Fruit fly (Drosophila melanogaster): ENCODE measurements around the gene Sp212.

Gene Sp212

DNA sequence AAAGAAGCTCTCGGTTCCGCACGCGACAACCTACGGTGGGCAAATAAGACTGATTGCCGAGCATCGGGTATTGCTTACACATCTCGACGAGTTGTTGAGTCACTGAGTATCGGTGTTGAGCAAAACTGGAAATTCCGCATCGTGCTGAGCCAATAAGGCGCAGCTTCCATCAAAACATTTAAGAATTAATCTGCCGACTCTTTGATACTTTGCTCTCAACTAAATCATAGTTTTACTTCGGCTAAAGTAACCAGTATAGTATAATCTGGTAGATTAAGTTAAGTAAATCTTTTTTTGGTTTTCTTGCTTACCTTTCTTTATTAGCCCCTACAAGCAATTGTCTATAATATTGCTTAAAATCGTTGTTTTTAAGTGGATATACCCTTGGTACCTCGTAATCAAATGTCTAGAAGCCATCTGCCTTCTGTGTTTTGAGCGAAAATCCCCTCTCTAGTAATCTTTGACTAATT lies at the start of gene Sp212:
Sp212 (minus strand) TSS at position 51 of the 470 bp plus-strand sequence.
- no peak for TF ChIP-seq pan (optimal IDR thresholded peaks at IDR 0.05)
- no peak for TF ChIP-seq Dll (optimal IDR thresholded peaks at IDR 0.05)
- no peak for TF ChIP-seq psq (optimal IDR thresholded peaks at IDR 0.05)
- no peak for TF ChIP-seq EcR (GFP tag; optimal IDR thresholded peaks at IDR 0.05)
- TF ChIP-seq CG8478 (optimal IDR thresholded peaks at IDR 0.05) = no peak
- TF ChIP-seq usp (GFP tag; optimal IDR thresholded peaks at IDR 0.05) = no peak

dm6 chr3R:14262087-14262486 lies 38.1 kb upstream of the Sp212 start, which contains the start of the genes CG14839 and CG14841:
Gene CG14839, plus strand, starts transcription at chr3R:14262387.
Gene CG14841, minus strand, starts transcription at chr3R:14262418.
- TF ChIP-seq psq (optimal IDR thresholded peaks at IDR 0.05) = no peak
- TF ChIP-seq usp (GFP tag; optimal IDR thresholded peaks at IDR 0.05) = no peak
- no peak for TF ChIP-seq Dll (optimal IDR thresholded peaks at IDR 0.05)
- no peak for TF ChIP-seq pan (optimal IDR thresholded peaks at IDR 0.05)
- TF ChIP-seq CG8478 (optimal IDR thresholded peaks at IDR 0.05) = no peak
- TF ChIP-seq EcR (GFP tag; optimal IDR thresholded peaks at IDR 0.05) = no peak

DNA sequence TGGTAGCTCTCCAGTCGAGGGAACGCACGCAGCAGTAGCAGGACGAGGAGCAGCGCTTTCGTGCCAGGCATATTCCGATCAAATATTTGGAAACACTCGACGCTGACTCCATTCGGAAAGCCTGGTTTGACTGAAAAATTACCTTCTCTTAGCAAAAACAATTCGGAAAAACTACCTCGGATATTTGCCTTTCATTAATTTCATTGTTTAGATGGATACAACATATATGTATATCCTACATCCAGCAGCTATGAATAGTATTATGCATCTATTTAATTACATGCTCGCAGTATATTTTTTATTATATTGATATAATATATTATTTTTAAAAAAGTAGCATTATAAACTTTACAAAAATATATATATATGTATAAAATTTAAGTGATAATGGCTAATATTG lies 37.2 kb upstream of the Sp212 start, which contains the start of gene CG14840:
CG14840 (minus strand) TSS at position 101 of the 400 bp plus-strand sequence.
- no peak for TF ChIP-seq pan (optimal IDR thresholded peaks at IDR 0.05)
- no peak for TF ChIP-seq Dll (optimal IDR thresholded peaks at IDR 0.05)
- TF ChIP-seq EcR (GFP tag; optimal IDR thresholded peaks at IDR 0.05) = no peak
- TF ChIP-seq usp (GFP tag; optimal IDR thresholded peaks at IDR 0.05) = no peak
- no peak for TF ChIP-seq CG8478 (optimal IDR thresholded peaks at IDR 0.05)
- no peak for TF ChIP-seq psq (optimal IDR thresholded peaks at IDR 0.05)

dm6 chr3R:14259821-14260220 lies 35.9 kb upstream of the Sp212 start, which contains the start of gene MetRS-m:
Gene MetRS-m, minus strand, starts transcription at chr3R:14259991.
- TF ChIP-seq pan (optimal IDR thresholded peaks at IDR 0.05) (no peak), usp (GFP tag; optimal IDR thresholded peaks at IDR 0.05) (no peak)

DNA sequence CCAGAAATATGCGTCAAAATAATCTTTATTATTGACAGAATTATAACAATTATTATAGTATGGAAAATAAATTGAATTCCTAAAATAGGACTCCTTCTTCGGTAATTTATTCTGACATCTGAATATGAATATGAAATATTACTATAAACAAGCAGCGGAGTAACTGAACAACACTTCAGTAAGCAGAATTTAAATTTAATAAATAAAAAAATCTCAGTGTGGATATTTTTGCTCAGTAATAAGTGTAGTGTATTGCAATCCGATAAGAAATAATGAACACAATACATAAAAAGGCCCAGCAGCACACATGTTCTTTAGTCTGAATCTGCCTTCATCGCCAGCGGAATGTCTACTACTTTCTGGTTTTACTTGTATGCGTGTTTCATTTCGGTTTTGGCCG lies 31.9 kb upstream of the Sp212 start, which contains the start of gene CG43179:
CG43179 (plus strand) TSS at position 301 of the 400 bp plus-strand sequence.
- TF ChIP-seq CG8478 (optimal IDR thresholded peaks at IDR 0.05) = no peak
- TF ChIP-seq usp (GFP tag; optimal IDR thresholded peaks at IDR 0.05) = no peak
- TF ChIP-seq EcR (GFP tag; optimal IDR thresholded peaks at IDR 0.05) = no peak
- TF ChIP-seq Dll (optimal IDR thresholded peaks at IDR 0.05) = no peak
- TF ChIP-seq pan (optimal IDR thresholded peaks at IDR 0.05) = no peak
- no peak for TF ChIP-seq psq (optimal IDR thresholded peaks at IDR 0.05)

dm6 chr3R:14245371-14245770 lies 21.4 kb upstream of the Sp212 start, which contains the start of gene CG9616:
Gene CG9616, minus strand, starts transcription at chr3R:14245471.
- TF ChIP-seq CG8478 (optimal IDR thresholded peaks at IDR 0.05) (no peak), EcR (GFP tag; optimal IDR thresholded peaks at IDR 0.05) (no peak), pan (optimal IDR thresholded peaks at IDR 0.05) (no peak), usp (GFP tag; optimal IDR thresholded peaks at IDR 0.05) (no peak), Dll (optimal IDR thresholded peaks at IDR 0.05) (no peak), psq (optimal IDR thresholded peaks at IDR 0.05) (no peak)

dm6 chr3R:14244577-14244976 lies 20.6 kb upstream of the Sp212 start, which contains the start of gene CG43291:
Gene CG43291, minus strand, starts transcription at chr3R:14244677.
- TF ChIP-seq Dll (optimal IDR thresholded peaks at IDR 0.05) = no peak
- no peak for TF ChIP-seq CG8478 (optimal IDR thresholded peaks at IDR 0.05)
- no peak for TF ChIP-seq usp (GFP tag; optimal IDR thresholded peaks at IDR 0.05)
- TF ChIP-seq EcR (GFP tag; optimal IDR thresholded peaks at IDR 0.05) = no peak
- TF ChIP-seq pan (optimal IDR thresholded peaks at IDR 0.05) = no peak
- TF ChIP-seq psq (optimal IDR thresholded peaks at IDR 0.05) = no peak

dm6 chr3R:14229045-14229444 lies 5.1 kb upstream of the Sp212 start, which contains the start of gene CG9624:
Gene CG9624, minus strand, starts transcription at chr3R:14229145.
- TF ChIP-seq psq (optimal IDR thresholded peaks at IDR 0.05) (no peak), EcR (GFP tag; optimal IDR thresholded peaks at IDR 0.05) (no peak), CG8478 (optimal IDR thresholded peaks at IDR 0.05) (no peak), usp (GFP tag; optimal IDR thresholded peaks at IDR 0.05) (no peak), Dll (optimal IDR thresholded peaks at IDR 0.05) (no peak), pan (optimal IDR thresholded peaks at IDR 0.05) (no peak)

- TF ChIP-seq pan (optimal IDR thresholded peaks at IDR 0.05) = no peak
- no peak for TF ChIP-seq usp (GFP tag; optimal IDR thresholded peaks at IDR 0.05)
- TF ChIP-seq psq (optimal IDR thresholded peaks at IDR 0.05) = no peak
- TF ChIP-seq CG8478 (optimal IDR thresholded peaks at IDR 0.05) = no peak
- TF ChIP-seq EcR (GFP tag; optimal IDR thresholded peaks at IDR 0.05) = no peak
- no peak for TF ChIP-seq Dll (optimal IDR thresholded peaks at IDR 0.05)
Measured at dm6 chr3R:14226662-14227061, 2.7 kb upstream of the Sp212 start, which contains the start of gene CG9631. Gene CG9631, minus strand, starts transcription at chr3R:14226762.

DNA sequence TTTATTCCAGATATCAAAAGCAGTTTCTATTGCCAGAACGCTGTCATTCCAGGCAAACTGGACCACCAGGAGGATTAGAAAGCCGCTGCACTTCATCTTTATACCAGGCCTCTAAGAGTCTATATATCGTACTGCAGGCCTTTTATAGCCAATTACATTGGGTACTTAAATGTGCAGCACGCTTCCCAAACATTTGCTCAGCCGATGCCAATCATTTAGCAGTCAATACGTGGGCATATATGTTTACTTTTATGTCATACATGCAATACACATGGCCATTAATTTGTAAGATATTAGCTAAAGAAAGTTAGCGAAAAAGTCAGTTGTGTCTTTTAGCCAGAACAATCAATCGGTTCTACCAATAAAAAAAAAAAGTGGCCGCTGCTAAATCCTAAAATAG lies 2.5 kb downstream of the Sp212 start, which contains the start of gene CG33109:
CG33109 (minus strand) TSS at position 101 of the 400 bp plus-strand sequence.
- TF ChIP-seq usp (GFP tag; optimal IDR thresholded peaks at IDR 0.05) (no peak), EcR (GFP tag; optimal IDR thresholded peaks at IDR 0.05) (no peak), CG8478 (optimal IDR thresholded peaks at IDR 0.05) (no peak)

dm6 chr3R:14220105-14220504 lies 3.9 kb downstream of the Sp212 start, which contains the start of gene CG31326:
Gene CG31326, minus strand, starts transcription at chr3R:14220205.
- TF ChIP-seq EcR (GFP tag; optimal IDR thresholded peaks at IDR 0.05) (no peak), usp (GFP tag; optimal IDR thresholded peaks at IDR 0.05) (no peak), CG8478 (optimal IDR thresholded peaks at IDR 0.05) (no peak), Dll (optimal IDR thresholded peaks at IDR 0.05) (no peak), psq (optimal IDR thresholded peaks at IDR 0.05) (no peak), pan (optimal IDR thresholded peaks at IDR 0.05) (no peak)

- TF ChIP-seq pan (optimal IDR thresholded peaks at IDR 0.05) (no peak), psq (optimal IDR thresholded peaks at IDR 0.05) (no peak), Dll (optimal IDR thresholded peaks at IDR 0.05) (no peak), usp (GFP tag; optimal IDR thresholded peaks at IDR 0.05) (no peak), CG8478 (optimal IDR thresholded peaks at IDR 0.05) (no peak), EcR (GFP tag; optimal IDR thresholded peaks at IDR 0.05) (no peak)
Measured at dm6 chr3R:14217839-14218238, 6.1 kb downstream of the Sp212 start, which contains the start of gene CG9649. Gene CG9649, minus strand, starts transcription at chr3R:14217882.

Measured in whole organism.